Worm (Caenorhabditis elegans): ENCODE data around the gene C29F9.9.
"Not testable (repeated sequence)": the region's sequence is repeated elsewhere in the genome, so short reads cannot be mapped to it uniquely, and the experiment has no call there.

C29F9.9 gene

ce11 chrIII:97018-97417, 1.7 kb downstream of the C29F9.9 start, which contains the start of gene C29F9.8:
TSS of gene C29F9.8 (minus strand) at chrIII:97118.
- TF ChIP-seq unc-62 (GFP tag; optimal IDR thresholded peaks at IDR 0.05), result not testable (repeated sequence)

ce11 chrIII:96196-96595, 2.5 kb downstream of the C29F9.9 start:
- no peak for TF ChIP-seq unc-62 (GFP tag; optimal IDR thresholded peaks at IDR 0.05)

ce11 chrIII:94759-95330, 3.9 kb downstream of the C29F9.9 start, which contains the start of gene pat-4:
TSS of gene pat-4 (minus strand) at chrIII:94809.
- no peak for TF ChIP-seq unc-62 (GFP tag; optimal IDR thresholded peaks at IDR 0.05)

- TF ChIP-seq unc-62 (GFP tag; optimal IDR thresholded peaks at IDR 0.05), result no peak
Measured at ce11 chrIII:92247-92646, 6.5 kb downstream of the C29F9.9 start.

ce11 chrIII:89155-89554, 9.6 kb downstream of the C29F9.9 start:
- TF ChIP-seq unc-62 (GFP tag; optimal IDR thresholded peaks at IDR 0.05), result no peak

- TF ChIP-seq unc-62 (GFP tag; optimal IDR thresholded peaks at IDR 0.05), result no peak
Measured at ce11 chrIII:87183-87582, 11.5 kb downstream of the C29F9.9 start, which contains the start of the genes F54C4.4 and mrpl-40. TSS of gene F54C4.4 (minus strand) at chrIII:87381. TSS of gene mrpl-40 (plus strand) at chrIII:87559.

ce11 chrIII:86316-86715, 12.4 kb downstream of the C29F9.9 start, which contains the start of gene attf-3:
TSS of gene attf-3 (minus strand) at chrIII:86384.
- TF ChIP-seq unc-62 (GFP tag; optimal IDR thresholded peaks at IDR 0.05), result no peak

- no peak for TF ChIP-seq unc-62 (GFP tag; optimal IDR thresholded peaks at IDR 0.05)
Measured at ce11 chrIII:84372-84771, 14.3 kb downstream of the C29F9.9 start.

ce11 chrIII:72078-72477, 26.6 kb downstream of the C29F9.9 start:
- TF ChIP-seq unc-62 (GFP tag; optimal IDR thresholded peaks at IDR 0.05), result no peak

- TF ChIP-seq unc-62 (GFP tag; optimal IDR thresholded peaks at IDR 0.05), result no peak
Measured at ce11 chrIII:69652-70051, 29.1 kb downstream of the C29F9.9 start, which contains the start of gene spt-4. TSS of gene spt-4 (minus strand) at chrIII:69752.

ce11 chrIII:67025-67424, 31.7 kb downstream of the C29F9.9 start:
- no peak for TF ChIP-seq unc-62 (GFP tag; optimal IDR thresholded peaks at IDR 0.05)

- no peak for TF ChIP-seq unc-62 (GFP tag; optimal IDR thresholded peaks at IDR 0.05)
Measured at ce11 chrIII:66160-66559, 32.6 kb downstream of the C29F9.9 start, which contains the start of gene pck-1. TSS of gene pck-1 (minus strand) at chrIII:66260.

- no peak for TF ChIP-seq unc-62 (GFP tag; optimal IDR thresholded peaks at IDR 0.05)
Measured at ce11 chrIII:65626-65937, 33.1 kb downstream of the C29F9.9 start.

- TF ChIP-seq unc-62 (GFP tag; optimal IDR thresholded peaks at IDR 0.05), result no peak
Measured at ce11 chrIII:64747-65625, 33.7 kb downstream of the C29F9.9 start.

- TF ChIP-seq unc-62 (GFP tag; optimal IDR thresholded peaks at IDR 0.05), result no peak
Measured at ce11 chrIII:63584-64316, 35.0 kb downstream of the C29F9.9 start.

- no peak for TF ChIP-seq unc-62 (GFP tag; optimal IDR thresholded peaks at IDR 0.05)
Measured at ce11 chrIII:62383-62873, 36.3 kb downstream of the C29F9.9 start.
